Worm (Caenorhabditis elegans) whole organism, midembryonic: ENCODE results near the gene che-2.

Experiments used
- T22C8.4 ChIP-seq: fragments of 200-800 bp; sonication (Bioruptor generic); IDR thresholded peaks from 2 replicates; pipeline ENCODE4 v1.3.6; 2022; ENCODE audit warnings: missing genetic modification characterization, missing compliant biosample characterization
- cog-1 ChIP-seq: sonication (generic microtip); optimal IDR thresholded peaks from 2 replicates; lab custom pipeline; 2016; ENCODE audit warnings: missing genetic modification characterization, missing compliant biosample characterization
- flt-1 ChIP-seq: fragments of 200-800 bp; sonication (Bioruptor generic); IDR thresholded peaks from 2 replicates; pipeline ENCODE4 v1.3.6; 2022; ENCODE audit warnings: missing genetic modification characterization, missing compliant biosample characterization
- klf-2 ChIP-seq: fragments of 200-800 bp; sonication (Bioruptor generic); conservative IDR thresholded peaks from 2 replicates; pipeline ENCODE4 v1.3.6; 2022; ENCODE audit warnings: missing genetic modification reagents, missing genetic modification characterization, missing compliant biosample characterization
- med-1 ChIP-seq: sonication (generic microtip); optimal IDR thresholded peaks from 2 replicates; lab custom pipeline; 2017; ENCODE audit warnings: missing genetic modification characterization, mild to moderate bottlenecking, missing compliant biosample characterization, antibody characterized with exemption, missing genetic modification reagents; ENCODE audit not compliant: insufficient read depth
- ztf-23 ChIP-seq: fragments of 200-800 bp; sonication (Bioruptor generic); IDR thresholded peaks from 2 replicates; pipeline ENCODE4 v1.3.6; 2022; ENCODE audit warnings: missing genetic modification reagents, missing genetic modification characterization, missing compliant biosample characterization
- ztf-29 ChIP-seq: fragments of 200-800 bp; sonication (Bioruptor generic); IDR thresholded peaks from 2 replicates; pipeline ENCODE4 v1.3.6; 2022; ENCODE audit warnings: missing genetic modification reagents, missing genetic modification characterization, missing compliant biosample characterization

- TF ChIP-seq flt-1 (GFP tag; lab: Robert Waterston, UW) (no peak), ztf-23 (no peak), med-1 (GFP tag; lab: Kevin White, UChicago) (no peak), cog-1 (tag; lab: Kevin White, UChicago) (no peak), ztf-29 (GFP tag; lab: Robert Waterston, UW) (no peak), T22C8.4 (GFP tag; lab: Robert Waterston, UW) (no peak), klf-2 (GFP tag; lab: Robert Waterston, UW) (no peak)
Measured at ce11 chrX:492919-493318, 11.7 kb downstream of the che-2 start, which contains the start of gene B0310.1.
